Worm (Caenorhabditis elegans) whole organism, young adult: Measurements from ENCODE around the gene C16C8.26.

Experiments used
- F49E8.2 ChIP-seq: sonication (generic microtip); optimal IDR thresholded peaks from 3 replicates; lab custom pipeline; 2017; ENCODE audit warnings: missing genetic modification characterization, mild to moderate bottlenecking, missing compliant biosample characterization, antibody characterized with exemption, moderate library complexity; ENCODE audit not compliant: insufficient read depth
- F57C9.4 ChIP-seq: sonication (generic microtip); optimal IDR thresholded peaks from 2 replicates; lab custom pipeline; 2017; ENCODE audit warnings: mild to moderate bottlenecking, missing genetic modification characterization, missing compliant biosample characterization
- ceh-58 ChIP-seq: fragments of 200-800 bp; sonication (Bioruptor generic); IDR thresholded peaks from 2 replicates; pipeline ENCODE4 v1.3.6; 2022; ENCODE audit warnings: missing genetic modification characterization, missing compliant biosample characterization
- ekl-4 ChIP-seq: fragments of 200-800 bp; sonication (Bioruptor generic); IDR thresholded peaks from 2 replicates; pipeline ENCODE4 v1.3.6; 2022; ENCODE audit warnings: missing genetic modification reagents, missing genetic modification characterization, missing compliant biosample characterization
- him-1 ChIP-seq: sonication (generic microtip); optimal IDR thresholded peaks from 2 replicates; lab custom pipeline; 2016; ENCODE audit warnings: missing genotype, missing genetic modification reagents, missing genetic modification characterization, missing compliant biosample characterization
- let-607 ChIP-seq, 2 experiments: fragments of 200-800 bp in 1 of 2; sonication (Bioruptor generic) in 1 of 2; sonication (generic microtip) in 1 of 2; optimal IDR thresholded peaks; 2 replicates each; lab custom pipeline; 2016 to 2018; ENCODE audit warnings: mild to moderate bottlenecking in 2 of 2, missing compliant biosample characterization in 2 of 2, missing genetic modification characterization in 2 of 2, moderate library complexity in 2 of 2, missing genotype in 1 of 2
- lin-35 ChIP-seq, 3 experiments: fragments of 150-350 bp in 2 of 3; sonication (generic microtip) in 1 of 3; optimal IDR thresholded peaks; 2 replicates each; lab custom pipeline; 2014 to 2018; ENCODE audit warnings: missing biosample characterization in 3 of 3, missing genetic modification characterization in 3 of 3, missing genetic modification reagents in 3 of 3
- nfya-1 ChIP-seq: sonication (generic microtip); optimal IDR thresholded peaks from 2 replicates; lab custom pipeline; 2017; ENCODE audit warnings: antibody characterized with exemption, missing compliant biosample characterization, missing genetic modification characterization, borderline replicate concordance; ENCODE audit not compliant: insufficient read depth
- sea-2 ChIP-seq: fragments of 200-800 bp; sonication (Bioruptor generic); IDR thresholded peaks from 2 replicates; pipeline ENCODE4 v1.3.6; 2022; ENCODE audit warnings: missing genetic modification characterization, missing compliant biosample characterization
- ztf-18 ChIP-seq: sonication (generic microtip); optimal IDR thresholded peaks from 2 replicates; lab custom pipeline; 2016; ENCODE audit warnings: missing genotype, mild to moderate bottlenecking, missing genetic modification characterization, missing compliant biosample characterization

- TF ChIP-seq ceh-58 (GFP tag; lab: Robert Waterston, UW) (no peak), F57C9.4 (tag; lab: Kevin White, UChicago) (no peak), ekl-4 (GFP tag; lab: Robert Waterston, UW) (no peak), lin-35 (GFP tag; optimal IDR thresholded peaks at IDR 0.05; lab: Kevin White, UChicago) (no peak), ztf-18 (tag; lab: Kevin White, UChicago) (no peak), him-1 (no peak), F49E8.2 (tag; lab: Kevin White, UChicago) (no peak), let-607 (tag; optimal IDR thresholded peaks at IDR 0.05; lab: Kevin White, UChicago) (no peak), nfya-1 (no peak), sea-2 (no peak)
Measured at ce11 chrII:3441377-3441776, 16.7 kb downstream of the C16C8.26 start, which contains the start of gene C16C8.27.
